Worm (Caenorhabditis elegans): Measurements from ENCODE around the gene athp-2.

The athp-2 gene

ce11 chrII:4294801-4295200 lies 45.2 kb upstream of the athp-2 start, which contains the start of gene rml-4:
TSS of gene rml-4 (plus strand) at chrII:4295101.
- TF ChIP-seq madf-3 (GFP tag; IDR thresholded peaks at IDR 0.05) (no peak), mcd-1 (GFP tag; IDR thresholded peaks at IDR 0.05) (no peak), ccch-3 (GFP tag; optimal IDR thresholded peaks at IDR 0.05) (no peak), ceh-79 (tag; optimal IDR thresholded peaks at IDR 0.05) (no peak), egl-18 (GFP tag; IDR thresholded peaks at IDR 0.05) (no peak), lsy-27 (tag; optimal IDR thresholded peaks at IDR 0.05; ENCODE audit: borderline replicate concordance, insufficient read depth) (no peak), dpff-1 (tag; optimal IDR thresholded peaks at IDR 0.05) (no peak), lin-54 (GFP tag; optimal IDR thresholded peaks at IDR 0.05) (no peak), lsl-1 (GFP tag; optimal IDR thresholded peaks at IDR 0.05) (no peak), cebp-2 (GFP tag; IDR thresholded peaks at IDR 0.05) (no peak), rpc-1 (optimal IDR thresholded peaks at IDR 0.05) (no peak), rpc-1 (tag; optimal IDR thresholded peaks at IDR 0.05) (no peak), chd-7 (tag; optimal IDR thresholded peaks at IDR 0.05) (no peak), F10E7.11 (tag; optimal IDR thresholded peaks at IDR 0.05) (no peak), ets-4 (GFP tag; optimal IDR thresholded peaks at IDR 0.05) (no peak), C06A6.2 (GFP tag; conservative IDR thresholded peaks at IDR 0.05) (no peak), gei-17 (GFP tag; optimal IDR thresholded peaks at IDR 0.05) (no peak), ZK185.1 (tag; optimal IDR thresholded peaks at IDR 0.05; ENCODE audit: poor library complexity, severe bottlenecking) (no peak), hmg-20 (GFP tag; IDR thresholded peaks at IDR 0.05) (no peak)

- TF ChIP-seq nhr-80 (tag; optimal IDR thresholded peaks at IDR 0.05) (peak; percentile 35), ets-4 (GFP tag; optimal IDR thresholded peaks at IDR 0.05) (no peak), Y95B8A.8 (GFP tag; IDR thresholded peaks at IDR 0.05) (0 out of 2 replicates have a peak, but pooled peaks have one; percentile 41)
Observed at ce11 chrII:4297259-4297658, 42.7 kb upstream of the athp-2 start.

- no peak for TF ChIP-seq ztf-3 (GFP tag; optimal IDR thresholded peaks at IDR 0.05)
- TF ChIP-seq ceh-40 (GFP tag; IDR thresholded peaks at IDR 0.05), result no peak
- no peak for TF ChIP-seq F57A8.1 (GFP tag; optimal IDR thresholded peaks at IDR 0.05)
- TF ChIP-seq dpl-1 (GFP tag; optimal IDR thresholded peaks at IDR 0.05), result peak; percentile 64
- no peak for TF ChIP-seq T26A5.8 (tag; optimal IDR thresholded peaks at IDR 0.05)
- TF ChIP-seq B0336.3 (GFP tag; IDR thresholded peaks at IDR 0.05), result peak; percentile 89
- 0 out of 2 replicates have a peak, but pooled peaks have one; percentile 29 for TF ChIP-seq egl-18 (GFP tag; IDR thresholded peaks at IDR 0.05)
- peak; percentile 54 for TF ChIP-seq xnd-1 (tag; optimal IDR thresholded peaks at IDR 0.05)
- TF ChIP-seq zim-3 (tag; optimal IDR thresholded peaks at IDR 0.05), result peak; percentile 54
- TF ChIP-seq hmg-20 (GFP tag; IDR thresholded peaks at IDR 0.05), result peak; percentile 87
- peak; percentile 71 for TF ChIP-seq tbp1 (GFP tag; optimal IDR thresholded peaks at IDR 0.05)
- peak; percentile 70; the same call in 1 of the 2 replicates for TF ChIP-seq Y79H2A.3 (GFP tag; conservative IDR thresholded peaks at IDR 0.05)
- TF ChIP-seq ztf-25 (GFP tag; IDR thresholded peaks at IDR 0.05), result peak; percentile 84
- no peak for TF ChIP-seq tbx-9 (tag; optimal IDR thresholded peaks at IDR 0.05; ENCODE audit: borderline replicate concordance)
- no peak for TF ChIP-seq ceh-58 (GFP tag; IDR thresholded peaks at IDR 0.05)
- peak; percentile 56 for TF ChIP-seq gei-17 (GFP tag; optimal IDR thresholded peaks at IDR 0.05)
- TF ChIP-seq aptf-3 (GFP tag; IDR thresholded peaks at IDR 0.05), result no peak
- TF ChIP-seq D2030.7 (GFP tag; IDR thresholded peaks at IDR 0.05), result peak; percentile 87
- TF ChIP-seq rpc-1 (optimal IDR thresholded peaks at IDR 0.05), result no peak
- TF ChIP-seq rpc-1 (tag; optimal IDR thresholded peaks at IDR 0.05), result no peak
- TF ChIP-seq Y67H2A.10 (GFP tag; conservative IDR thresholded peaks at IDR 0.05), result peak; percentile 72; the same call in 1 of the 2 replicates
- no peak for TF ChIP-seq F10E7.11 (tag; optimal IDR thresholded peaks at IDR 0.05)
- TF ChIP-seq ztf-6 (GFP tag; IDR thresholded peaks at IDR 0.05), result peak; percentile 90; the same call in 1 of the 2 replicates
- peak; percentile 99 for TF ChIP-seq B0019.2 (GFP tag; conservative IDR thresholded peaks at IDR 0.05)
- TF ChIP-seq hsf-1 (GFP tag; IDR thresholded peaks at IDR 0.05), result peak; percentile 61; the same call in 1 of the 2 replicates
- TF ChIP-seq ceh-27 (GFP tag; optimal IDR thresholded peaks at IDR 0.05), result peak; percentile 98
- peak; percentile 59 for TF ChIP-seq efl-1 (GFP tag; optimal IDR thresholded peaks at IDR 0.05)
- peak; percentile 56 for TF ChIP-seq chd-7 (tag; optimal IDR thresholded peaks at IDR 0.05)
- peak; percentile 78 for TF ChIP-seq atf-7 (tag; optimal IDR thresholded peaks at IDR 0.05)
- TF ChIP-seq aptf-2 (GFP tag; conservative IDR thresholded peaks at IDR 0.05), result peak; percentile 86
- TF ChIP-seq rcor-1 (GFP tag; IDR thresholded peaks at IDR 0.05), result peak; percentile 91
Observed at ce11 chrII:4299227-4299703, 40.7 kb upstream of the athp-2 start, which contains the start of gene sco-1. TSS of gene sco-1 (plus strand) at chrII:4299653.

Data from whole organism, young adult.